Fruit fly (Drosophila melanogaster): Measurements from ENCODE around the gene CG31517.

The CG31517 gene

dm6 chr3R:13983272-13984032 is 35.2 kb downstream of the CG31517 start (continued):
- peak; percentile 80 for TF ChIP-seq Hmx (GFP tag; optimal IDR thresholded peaks at IDR 0.05)
- TF ChIP-seq Dip2 (GFP tag; IDR thresholded peaks at IDR 0.05) = no peak
- peak; percentile 82 for TF ChIP-seq CG33557 (GFP tag; optimal IDR thresholded peaks at IDR 0.05)
- no peak for TF ChIP-seq Lim3 (GFP tag; IDR thresholded peaks at IDR 0.05)
- peak; percentile 99 for TF ChIP-seq CG10431 (GFP tag; optimal IDR thresholded peaks at IDR 0.05)
- peak; percentile 88 for TF ChIP-seq CG13123 (GFP tag; optimal IDR thresholded peaks at IDR 0.05)
- peak; percentile 95 for TF ChIP-seq Fer1 (GFP tag; optimal IDR thresholded peaks at IDR 0.05)
- peak; percentile 86 for TF ChIP-seq al (GFP tag; IDR thresholded peaks at IDR 0.05)
- TF ChIP-seq ab (GFP tag; optimal IDR thresholded peaks at IDR 0.05) = peak; percentile 86
- no peak for TF ChIP-seq tna (GFP tag; IDR thresholded peaks at IDR 0.05; ENCODE audit: partially characterized antibody)
- peak; percentile 94 for TF ChIP-seq caup (GFP tag; optimal IDR thresholded peaks at IDR 0.05; ENCODE audit: severe bottlenecking)
- TF ChIP-seq CG7556 (GFP tag; optimal IDR thresholded peaks at IDR 0.05) = peak; percentile 94
- TF ChIP-seq Ravus (GFP tag; IDR thresholded peaks at IDR 0.05) = peak; percentile 61
- TF ChIP-seq Camta (GFP tag; optimal IDR thresholded peaks at IDR 0.05) = peak; percentile 93
- TF ChIP-seq crol (GFP tag; IDR thresholded peaks at IDR 0.05) = 0 out of 2 replicates have a peak, but pooled peaks have one; percentile 19
- TF ChIP-seq Ada2b (GFP tag; IDR thresholded peaks at IDR 0.05) = peak; percentile 91
- peak; percentile 89 for TF ChIP-seq CG18764 (GFP tag; optimal IDR thresholded peaks at IDR 0.05)
- TF ChIP-seq NfI (GFP tag; optimal IDR thresholded peaks at IDR 0.05) = peak; percentile 92
- TF ChIP-seq az2 (GFP tag; optimal IDR thresholded peaks at IDR 0.05) = peak; percentile 93
- peak; percentile 10 for TF ChIP-seq pzg (GFP tag; optimal IDR thresholded peaks at IDR 0.05)
- peak; percentile 63 for TF ChIP-seq Sry-δ (GFP tag; optimal IDR thresholded peaks at IDR 0.05)
- TF ChIP-seq unc-4 (GFP tag; IDR thresholded peaks at IDR 0.05; ENCODE audit: partially characterized antibody) = no peak; the same call in 1 of the 2 replicates
- TF ChIP-seq dati (GFP tag; IDR thresholded peaks at IDR 0.05) = no peak
- peak; percentile 91 for TF ChIP-seq CG13424 (tag; optimal IDR thresholded peaks at IDR 0.05)
- peak; percentile 92 for TF ChIP-seq CG10654 (GFP tag; optimal IDR thresholded peaks at IDR 0.05)
- peak; percentile 55; the same call in 1 of the 2 replicates for TF ChIP-seq dan (GFP tag; IDR thresholded peaks at IDR 0.05)
- TF ChIP-seq toy (GFP tag; IDR thresholded peaks at IDR 0.05) = 0 out of 2 replicates have a peak, but pooled peaks have one; percentile 31
- TF ChIP-seq mld (GFP tag; IDR thresholded peaks at IDR 0.05; ENCODE audit: partially characterized antibody) = peak; percentile 67; the same call in 1 of the 3 replicates
- TF ChIP-seq danr (GFP tag; IDR thresholded peaks at IDR 0.05) = peak; percentile 82
- TF ChIP-seq CG10979 (tag; optimal IDR thresholded peaks at IDR 0.05) = peak; percentile 92
- TF ChIP-seq fru (optimal IDR thresholded peaks at IDR 0.05) = no peak
- TF ChIP-seq fd96Cb (tag; optimal IDR thresholded peaks at IDR 0.05) = peak; percentile 92
- peak; percentile 82 for TF ChIP-seq CG14050 (GFP tag; IDR thresholded peaks at IDR 0.05)
- TF ChIP-seq kni (GFP tag; optimal IDR thresholded peaks at IDR 0.05) = peak; percentile 95
- peak; percentile 54; the same call in 1 of the 2 replicates for TF ChIP-seq aop (GFP tag; IDR thresholded peaks at IDR 0.05)
- TF ChIP-seq Ets65A (GFP tag) = peak; percentile 97
- peak; percentile 93 for TF ChIP-seq CG12942 (GFP tag; optimal IDR thresholded peaks at IDR 0.05)
- TF ChIP-seq CG8388 (GFP tag; optimal IDR thresholded peaks at IDR 0.05) = peak; percentile 89
- peak; percentile 91 for TF ChIP-seq CG16815 (GFP tag; optimal IDR thresholded peaks at IDR 0.05)
- TF ChIP-seq CG34422 (GFP tag; IDR thresholded peaks at IDR 0.05) = peak; percentile 82; the same call in 2 of the 3 replicates
- peak in 1 of 2 experiments; percentile 69 for TF ChIP-seq crp (GFP tag; optimal IDR thresholded peaks at IDR 0.05)
- peak; percentile 96 for TF ChIP-seq jumu (GFP tag; optimal IDR thresholded peaks at IDR 0.05)
- TF ChIP-seq CG17361 (GFP tag; IDR thresholded peaks at IDR 0.05) = peak; percentile 93
- TF ChIP-seq gcm2 (GFP tag; optimal IDR thresholded peaks at IDR 0.05) = peak; percentile 76
- TF ChIP-seq CG6654 (GFP tag; optimal IDR thresholded peaks at IDR 0.05) = peak; percentile 76
- TF ChIP-seq CG15011 (GFP tag; optimal IDR thresholded peaks at IDR 0.05) = peak; percentile 88
- TF ChIP-seq Six4 (GFP tag; optimal IDR thresholded peaks at IDR 0.05) = peak; percentile 89
- TF ChIP-seq zfh2 (GFP tag; optimal IDR thresholded peaks at IDR 0.05) = peak; percentile 93
- TF ChIP-seq CG1602 (GFP tag; optimal IDR thresholded peaks at IDR 0.05) = peak; percentile 93

Measured in whole organism, embryonic.